Worm (Caenorhabditis elegans): ENCODE results near the gene hil-2.

Gene hil-2

ce11 chrIV:6327363-6328015 lies 33.4 kb downstream of the hil-2 start:
- TF ChIP-seq ceh-31 (tag; optimal IDR thresholded peaks at IDR 0.05) = peak; percentile 29
- peak; percentile 22 for TF ChIP-seq nfya-1 (tag; optimal IDR thresholded peaks at IDR 0.05)
- TF ChIP-seq pha-2 (tag; optimal IDR thresholded peaks at IDR 0.05) = no peak
- TF ChIP-seq ceh-48 (tag; optimal IDR thresholded peaks at IDR 0.05) = peak; percentile 51
- peak; percentile 43 for TF ChIP-seq unc-42 (tag; optimal IDR thresholded peaks at IDR 0.05)

ce11 chrIV:6328198-6328597 lies 34.2 kb downstream of the hil-2 start:
- no peak for TF ChIP-seq sox-4 (tag; optimal IDR thresholded peaks at IDR 0.05)
- TF ChIP-seq K09A11.1 (tag; optimal IDR thresholded peaks at IDR 0.05; ENCODE audit: insufficient read depth) = no peak
- no peak for TF ChIP-seq hlh-30 (tag; optimal IDR thresholded peaks at IDR 0.05; ENCODE audit: insufficient read depth)
- no peak for TF ChIP-seq eyg-1 (tag; optimal IDR thresholded peaks at IDR 0.05)
- no peak for TF ChIP-seq pha-2 (tag; optimal IDR thresholded peaks at IDR 0.05)
- TF ChIP-seq pqm-1 (tag; optimal IDR thresholded peaks at IDR 0.05) = no peak
- TF ChIP-seq hlh-13 (GFP tag; optimal IDR thresholded peaks at IDR 0.05) = no peak
- no peak for TF ChIP-seq elt-4 (tag; optimal IDR thresholded peaks at IDR 0.05)
- TF ChIP-seq ceh-6 (GFP tag; optimal IDR thresholded peaks at IDR 0.05) = no peak
- TF ChIP-seq ahr-1 (tag; optimal IDR thresholded peaks at IDR 0.05) = no peak
- TF ChIP-seq pha-4 (tag; optimal IDR thresholded peaks at IDR 0.05) = no peak
- TF ChIP-seq ceh-30 (tag; optimal IDR thresholded peaks at IDR 0.05) = no peak
- TF ChIP-seq C38D4.7 (GFP tag; optimal IDR thresholded peaks at IDR 0.05) = no peak
- TF ChIP-seq nhr-11 (tag; optimal IDR thresholded peaks at IDR 0.05) = no peak
- TF ChIP-seq sox-2 (GFP tag; IDR thresholded peaks at IDR 0.05) = no peak
- no peak for TF ChIP-seq ceh-14 (tag; optimal IDR thresholded peaks at IDR 0.05)
- TF ChIP-seq tbx-7 (tag; optimal IDR thresholded peaks at IDR 0.05) = no peak
- TF ChIP-seq lin-11 (tag; optimal IDR thresholded peaks at IDR 0.05) = no peak
- TF ChIP-seq hlh-6 (tag; optimal IDR thresholded peaks at IDR 0.05) = no peak
- no peak for TF ChIP-seq pat-9 (tag; optimal IDR thresholded peaks at IDR 0.05)

ce11 chrIV:6329339-6329738 lies 35.3 kb downstream of the hil-2 start, which contains the start of gene seu-1:
TSS of gene seu-1 (plus strand) at chrIV:6329639.
- TF ChIP-seq lin-11 (tag; optimal IDR thresholded peaks at IDR 0.05) (no peak), F13H6.1 (tag; optimal IDR thresholded peaks at IDR 0.05) (no peak), unc-55 (GFP tag; optimal IDR thresholded peaks at IDR 0.05) (no peak), ref-2 (tag; optimal IDR thresholded peaks at IDR 0.05) (no peak), pax-1 (tag; optimal IDR thresholded peaks at IDR 0.05) (no peak), K09A11.1 (tag; optimal IDR thresholded peaks at IDR 0.05; ENCODE audit: insufficient read depth) (no peak), fkh-6 (tag; optimal IDR thresholded peaks at IDR 0.05) (no peak)

- TF ChIP-seq zip-5 (tag; optimal IDR thresholded peaks at IDR 0.05) (no peak), elt-2 (tag; optimal IDR thresholded peaks at IDR 0.05) (peak; percentile 56), rnt-1 (tag; optimal IDR thresholded peaks at IDR 0.05) (peak; percentile 11)
Measured at ce11 chrIV:6330790-6331189, 36.8 kb downstream of the hil-2 start.

- TF ChIP-seq ceh-2 (tag; optimal IDR thresholded peaks at IDR 0.05) (no peak), ttx-3 (tag; optimal IDR thresholded peaks at IDR 0.05) (no peak), elt-2 (tag; optimal IDR thresholded peaks at IDR 0.05) (no peak), sox-4 (tag; optimal IDR thresholded peaks at IDR 0.05) (no peak), lim-6 (tag; optimal IDR thresholded peaks at IDR 0.05) (no peak), hlh-15 (tag; optimal IDR thresholded peaks at IDR 0.05) (no peak), tbx-2 (tag; optimal IDR thresholded peaks at IDR 0.05) (no peak), fax-1 (tag; optimal IDR thresholded peaks at IDR 0.05) (no peak), pax-1 (tag; optimal IDR thresholded peaks at IDR 0.05) (no peak), unc-86 (tag; optimal IDR thresholded peaks at IDR 0.05) (no peak), unc-55 (GFP tag; optimal IDR thresholded peaks at IDR 0.05) (no peak), ceh-18 (tag; optimal IDR thresholded peaks at IDR 0.05) (no peak), rnt-1 (tag; optimal IDR thresholded peaks at IDR 0.05) (no peak), nfya-1 (tag; optimal IDR thresholded peaks at IDR 0.05) (no peak), C38D4.7 (GFP tag; optimal IDR thresholded peaks at IDR 0.05) (no peak), syd-9 (tag; optimal IDR thresholded peaks at IDR 0.05) (no peak), dmd-4 (tag; optimal IDR thresholded peaks at IDR 0.05; ENCODE audit: borderline replicate concordance) (no peak), nhr-11 (tag; optimal IDR thresholded peaks at IDR 0.05) (no peak), ref-2 (tag; optimal IDR thresholded peaks at IDR 0.05) (no peak), pag-3 (tag; optimal IDR thresholded peaks at IDR 0.05; ENCODE audit: borderline replicate concordance) (no peak)
Measured at ce11 chrIV:6333915-6334314, 39.9 kb downstream of the hil-2 start, which contains the start of gene blos-2. TSS of gene blos-2 (plus strand) at chrIV:6334215.
